Worm (Caenorhabditis elegans): Measurements from ENCODE around the gene F21D5.4.

- no peak for TF ChIP-seq ama-1 (optimal IDR thresholded peaks at IDR 0.05)
- TF ChIP-seq aly-1 (tag; optimal IDR thresholded peaks at IDR 0.05) = no peak
- TF ChIP-seq tra-4 (tag; optimal IDR thresholded peaks at IDR 0.05) = no peak
- no peak for TF ChIP-seq scrt-1 (GFP tag; IDR thresholded peaks at IDR 0.05)
- no peak for TF ChIP-seq B0310.2 (tag; optimal IDR thresholded peaks at IDR 0.05)
- TF ChIP-seq hmg-4 (GFP tag; optimal IDR thresholded peaks at IDR 0.05) = no peak
- TF ChIP-seq sea-1 (GFP tag; conservative IDR thresholded peaks at IDR 0.05) = no peak
- TF ChIP-seq pes-1 (GFP tag; IDR thresholded peaks at IDR 0.05) = no peak
These were observed 8.3 kb upstream of the F21D5.4 start for ce11 chrIV:8729636-8730035.
